Worm (Caenorhabditis elegans) whole organism, young adult: ENCODE measurements around the gene Y82E9BR.17.

Experiments used
- B0035.1 ChIP-seq: sonication (generic microtip); optimal IDR thresholded peaks from 2 replicates; lab custom pipeline; 2016; ENCODE audit warnings: missing genetic modification characterization, mild to moderate bottlenecking, missing compliant biosample characterization, missing genotype, missing genetic modification reagents
- B0336.3 ChIP-seq: fragments of 200-800 bp; sonication (Bioruptor generic); IDR thresholded peaks from 2 replicates; pipeline ENCODE4 v1.3.6; 2022; ENCODE audit warnings: missing genetic modification characterization, missing compliant biosample characterization
- C17E4.6 ChIP-seq: fragments of 200-800 bp; sonication (Bioruptor generic); IDR thresholded peaks from 2 replicates; pipeline ENCODE4 v1.3.6; 2022; ENCODE audit warnings: missing genetic modification reagents, missing genetic modification characterization, missing compliant biosample characterization
- D2030.7 ChIP-seq: fragments of 200-800 bp; sonication (Bioruptor generic); IDR thresholded peaks from 2 replicates; pipeline ENCODE4 v1.3.6; 2022; ENCODE audit warnings: missing genetic modification reagents, missing genetic modification characterization, missing compliant biosample characterization
- F22D6.2 ChIP-seq: sonication (generic microtip); optimal IDR thresholded peaks from 2 replicates; lab custom pipeline; 2016; ENCODE audit warnings: mild to moderate bottlenecking, missing genetic modification characterization, missing compliant biosample characterization
- F49E8.2 ChIP-seq: sonication (generic microtip); optimal IDR thresholded peaks from 3 replicates; lab custom pipeline; 2017; ENCODE audit warnings: missing genetic modification characterization, mild to moderate bottlenecking, missing compliant biosample characterization, antibody characterized with exemption, moderate library complexity; ENCODE audit not compliant: insufficient read depth
- F55B11.4 ChIP-seq: sonication (generic microtip); optimal IDR thresholded peaks from 2 replicates; lab custom pipeline; 2016; ENCODE audit warnings: missing compliant biosample characterization, missing genetic modification characterization, borderline replicate concordance; ENCODE audit not compliant: insufficient read depth
- K12H6.12 ChIP-seq: fragments of 200-800 bp; sonication (Bioruptor generic); optimal IDR thresholded peaks from 2 replicates; lab custom pipeline; 2018; ENCODE audit warnings: mild to moderate bottlenecking, missing genetic modification characterization, missing compliant biosample characterization
- T26A5.8 ChIP-seq: sonication (generic microtip); optimal IDR thresholded peaks from 2 replicates; lab custom pipeline; 2016; ENCODE audit warnings: missing genetic modification characterization, missing compliant biosample characterization
- Y53F4B.3 ChIP-seq: fragments of 200-800 bp; sonication (Bioruptor generic); IDR thresholded peaks from 2 replicates; pipeline ENCODE4 v1.3.6; 2022; ENCODE audit warnings: missing genetic modification reagents, missing genetic modification characterization, missing compliant biosample characterization
- ZK185.1 ChIP-seq: sonication (generic microtip); optimal IDR thresholded peaks from 2 replicates; lab custom pipeline; 2016; ENCODE audit warnings: mild to moderate bottlenecking, missing genetic modification characterization, missing compliant biosample characterization; ENCODE audit not compliant: poor library complexity, severe bottlenecking
- akir-1 ChIP-seq: fragments of 200-800 bp; sonication (Bioruptor generic); optimal IDR thresholded peaks from 2 replicates; lab custom pipeline; 2018; ENCODE audit warnings: mild to moderate bottlenecking, missing genetic modification characterization, moderate library complexity, missing compliant biosample characterization
- ama-1 ChIP-seq, 3 experiments: fragments of 150-350 bp in 1 of 3; sonication (generic microtip) in 2 of 3; optimal IDR thresholded peaks; 2 replicates each; lab custom pipeline; 2014 to 2018; ENCODE audit warnings: missing biosample characterization in 2 of 3, missing genetic modification characterization in 2 of 3, missing genetic modification reagents in 2 of 3
- attf-6 ChIP-seq: fragments of 200-800 bp; sonication (Bioruptor generic); IDR thresholded peaks from 2 replicates; pipeline ENCODE4 v1.3.6; 2022; ENCODE audit warnings: missing genetic modification reagents, missing genetic modification characterization, missing compliant biosample characterization
- cebp-1 ChIP-seq, 2 experiments: fragments of 200-800 bp in 1 of 2; sonication (Bioruptor generic) in 1 of 2; sonication (generic microtip) in 1 of 2; IDR thresholded peaks in 1 of 2; optimal IDR thresholded peaks in 1 of 2; 2 replicates each; pipeline versions ENCODE4 v1.3.6 to Lab custom; 2017 to 2022; ENCODE audit warnings: missing compliant biosample characterization in 2 of 2, missing genetic modification characterization in 2 of 2, mild to moderate bottlenecking in 1 of 2, missing genetic modification reagents in 1 of 2, moderate library complexity in 1 of 2
- ceh-100 ChIP-seq: fragments of 200-800 bp; sonication (Bioruptor generic); IDR thresholded peaks from 2 replicates; pipeline ENCODE4 v1.3.6; 2022; ENCODE audit warnings: missing genetic modification reagents, missing genetic modification characterization, missing compliant biosample characterization
- ceh-40 ChIP-seq: fragments of 200-800 bp; sonication (Bioruptor generic); IDR thresholded peaks from 2 replicates; pipeline ENCODE4 v1.3.6; 2022; ENCODE audit warnings: missing genetic modification characterization, missing compliant biosample characterization
- chd-7 ChIP-seq: sonication (generic microtip); optimal IDR thresholded peaks from 2 replicates; lab custom pipeline; 2016; ENCODE audit warnings: mild to moderate bottlenecking, missing genetic modification characterization, moderate library complexity, missing compliant biosample characterization
- efl-1 ChIP-seq: fragments of 150-350 bp; optimal IDR thresholded peaks from 2 replicates; lab custom pipeline; 2014; ENCODE audit warnings: missing biosample characterization, missing genetic modification reagents, missing genetic modification characterization
- egl-18 ChIP-seq: fragments of 200-800 bp; sonication (Bioruptor generic); IDR thresholded peaks from 2 replicates; pipeline ENCODE4 v1.3.6; 2022; ENCODE audit warnings: missing genetic modification reagents, missing genetic modification characterization, missing compliant biosample characterization
- egl-44 ChIP-seq: fragments of 200-800 bp; sonication (Bioruptor generic); IDR thresholded peaks from 2 replicates; pipeline ENCODE4 v1.3.6; 2022; ENCODE audit warnings: missing genetic modification reagents, missing genetic modification characterization, missing compliant biosample characterization
- fkh-3 ChIP-seq: sonication (generic microtip); optimal IDR thresholded peaks from 2 replicates; lab custom pipeline; 2016; ENCODE audit warnings: mild to moderate bottlenecking, missing genetic modification characterization, missing compliant biosample characterization
- gei-17 ChIP-seq: fragments of 200-800 bp; sonication (Bioruptor generic); optimal IDR thresholded peaks from 2 replicates; lab custom pipeline; 2018; ENCODE audit warnings: mild to moderate bottlenecking, missing genetic modification characterization, missing compliant biosample characterization
- him-1 ChIP-seq: sonication (generic microtip); optimal IDR thresholded peaks from 2 replicates; lab custom pipeline; 2016; ENCODE audit warnings: missing genotype, missing genetic modification reagents, missing genetic modification characterization, missing compliant biosample characterization
- hsf-1 ChIP-seq: fragments of 200-800 bp; sonication (Bioruptor generic); IDR thresholded peaks from 2 replicates; pipeline ENCODE4 v1.3.6; 2022; ENCODE audit warnings: missing genetic modification reagents, missing genetic modification characterization, missing compliant biosample characterization
- let-607 ChIP-seq, 2 experiments: fragments of 200-800 bp in 1 of 2; sonication (Bioruptor generic) in 1 of 2; sonication (generic microtip) in 1 of 2; optimal IDR thresholded peaks; 2 replicates each; lab custom pipeline; 2016 to 2018; ENCODE audit warnings: mild to moderate bottlenecking in 2 of 2, missing compliant biosample characterization in 2 of 2, missing genetic modification characterization in 2 of 2, moderate library complexity in 2 of 2, missing genotype in 1 of 2
- lin-35 ChIP-seq, 3 experiments: fragments of 150-350 bp in 2 of 3; sonication (generic microtip) in 1 of 3; optimal IDR thresholded peaks; 2 replicates each; lab custom pipeline; 2014 to 2018; ENCODE audit warnings: missing biosample characterization in 3 of 3, missing genetic modification characterization in 3 of 3, missing genetic modification reagents in 3 of 3
- lin-40 ChIP-seq: sonication (generic microtip); optimal IDR thresholded peaks from 2 replicates; lab custom pipeline; 2016; ENCODE audit warnings: missing genetic modification characterization, mild to moderate bottlenecking, missing compliant biosample characterization, missing genotype, missing genetic modification reagents
- lin-54 ChIP-seq: fragments of 200-800 bp; sonication (Bioruptor generic); optimal IDR thresholded peaks from 2 replicates; lab custom pipeline; 2018; ENCODE audit warnings: mild to moderate bottlenecking, missing genetic modification characterization, missing compliant biosample characterization
- nfyb-1 ChIP-seq: fragments of 200-800 bp; sonication (Bioruptor generic); IDR thresholded peaks from 2 replicates; pipeline ENCODE4 v1.3.6; 2022; ENCODE audit warnings: missing genetic modification reagents, missing genetic modification characterization, missing compliant biosample characterization
- nhr-120 ChIP-seq: fragments of 200-800 bp; sonication (Bioruptor generic); IDR thresholded peaks from 2 replicates; pipeline ENCODE4 v1.3.6; 2022; ENCODE audit warnings: missing genetic modification characterization, missing compliant biosample characterization
- nhr-27 ChIP-seq: fragments of 200-800 bp; sonication (Bioruptor generic); optimal IDR thresholded peaks from 2 replicates; lab custom pipeline; 2018; ENCODE audit warnings: mild to moderate bottlenecking, missing genetic modification characterization, moderate library complexity, missing compliant biosample characterization
- nhr-80 ChIP-seq: sonication (generic microtip); optimal IDR thresholded peaks from 2 replicates; lab custom pipeline; 2016; ENCODE audit warnings: missing genetic modification characterization, missing compliant biosample characterization
- nhr-90 ChIP-seq: sonication (generic microtip); optimal IDR thresholded peaks from 2 replicates; lab custom pipeline; 2016; ENCODE audit warnings: missing genotype, mild to moderate bottlenecking, missing genetic modification characterization, missing compliant biosample characterization
- rcor-1 ChIP-seq: fragments of 200-800 bp; sonication (Bioruptor generic); IDR thresholded peaks from 2 replicates; pipeline ENCODE4 v1.3.6; 2022; ENCODE audit warnings: missing genetic modification reagents, missing genetic modification characterization, missing compliant biosample characterization
- repo-1 ChIP-seq: sonication (generic microtip); optimal IDR thresholded peaks from 2 replicates; lab custom pipeline; 2017; ENCODE audit warnings: mild to moderate bottlenecking, missing genetic modification characterization, missing compliant biosample characterization
- snpc-1.3 ChIP-seq: sonication (generic microtip); optimal IDR thresholded peaks from 2 replicates; lab custom pipeline; 2017; ENCODE audit warnings: missing genetic modification characterization, mild to moderate bottlenecking, missing compliant biosample characterization, antibody characterized with exemption, moderate library complexity, missing genotype, missing genetic modification reagents; ENCODE audit not compliant: insufficient read depth
- snpc-4 ChIP-seq, 5 experiments: fragments of 150-350 bp in 1 of 5; sonication (generic microtip) in 4 of 5; optimal IDR thresholded peaks; 2 replicates each; lab custom pipeline; 2014 to 2018; ENCODE audit warnings: missing genetic modification characterization in 5 of 5, missing biosample characterization in 3 of 5, antibody characterized with exemption in 2 of 5, mild to moderate bottlenecking in 2 of 5, missing compliant biosample characterization in 2 of 5, missing genotype in 2 of 5, moderate library complexity in 2 of 5, missing genetic modification reagents in 1 of 5
- tbp1 ChIP-seq: fragments of 200-800 bp; sonication (Bioruptor generic); optimal IDR thresholded peaks from 2 replicates; lab custom pipeline; 2018; ENCODE audit warnings: mild to moderate bottlenecking, missing genetic modification characterization, missing compliant biosample characterization
- tbx-9 ChIP-seq: sonication (generic microtip); optimal IDR thresholded peaks from 2 replicates; lab custom pipeline; 2016; ENCODE audit warnings: borderline replicate concordance, missing genetic modification characterization, inconsistent platforms, missing compliant biosample characterization
- ztf-22 ChIP-seq: fragments of 200-800 bp; sonication (Bioruptor generic); optimal IDR thresholded peaks from 2 replicates; lab custom pipeline; 2018; ENCODE audit warnings: mild to moderate bottlenecking, missing genetic modification characterization, moderate library complexity, missing compliant biosample characterization
- ztf-25 ChIP-seq: fragments of 200-800 bp; sonication (Bioruptor generic); IDR thresholded peaks from 2 replicates; pipeline ENCODE4 v1.3.6; 2022; ENCODE audit warnings: missing genetic modification reagents, missing genetic modification characterization, missing compliant biosample characterization
- ztf-3 ChIP-seq: fragments of 200-800 bp; sonication (Bioruptor generic); optimal IDR thresholded peaks from 2 replicates; lab custom pipeline; 2018; ENCODE audit warnings: mild to moderate bottlenecking, missing genetic modification characterization, missing compliant biosample characterization
- ztf-6 ChIP-seq: fragments of 200-800 bp; sonication (Bioruptor generic); IDR thresholded peaks from 2 replicates; pipeline ENCODE4 v1.3.6; 2022; ENCODE audit warnings: missing genetic modification reagents, missing genetic modification characterization, missing compliant biosample characterization

Gene Y82E9BR.17

ce11 chrIII:1424305-1424704 lies 31.3 kb downstream of the Y82E9BR.17 start (continued):
- no peak for TF ChIP-seq egl-18 (GFP tag; lab: Robert Waterston, UW)
- peak; percentile 78 for TF ChIP-seq nhr-90 (tag; lab: Kevin White, UChicago)
- no peak for TF ChIP-seq ZK185.1 (tag; lab: Kevin White, UChicago)
- TF ChIP-seq ztf-25 (GFP tag; lab: Robert Waterston, UW) = 0 out of 2 replicates have a peak, but pooled peaks have one; percentile 47
- TF ChIP-seq him-1 (tag; lab: Kevin White, UChicago) = peak; percentile 48
- TF ChIP-seq K12H6.12 (tag; lab: Kevin White, UChicago) = peak; percentile 58
- peak; percentile 15 for TF ChIP-seq gei-17 (GFP tag; lab: Kevin White, UChicago)
- no peak for TF ChIP-seq B0035.1 (tag; lab: Kevin White, UChicago)
- TF ChIP-seq F22D6.2 (tag; lab: Kevin White, UChicago) = no peak
- 0 out of 2 replicates have a peak, but pooled peaks have one; percentile 37 for TF ChIP-seq attf-6 (GFP tag; lab: Robert Waterston, UW)
- no peak for TF ChIP-seq C17E4.6
- TF ChIP-seq snpc-1.3 (tag; lab: Kevin White, UChicago) = peak; percentile 46
- TF ChIP-seq fkh-3 (tag; lab: Kevin White, UChicago) = no peak
- TF ChIP-seq akir-1 (GFP tag; lab: Kevin White, UChicago) = no peak
- TF ChIP-seq ama-1 (optimal IDR thresholded peaks at IDR 0.05; lab: Kevin White, UChicago) = no peak
- TF ChIP-seq ama-1 (GFP tag; optimal IDR thresholded peaks at IDR 0.05; lab: Kevin White, UChicago) = peak in 1 of 2 experiments; percentile 90
- TF ChIP-seq B0336.3 = peak; percentile 46; the same call in 1 of the 2 replicates
- TF ChIP-seq ztf-6 (GFP tag; lab: Robert Waterston, UW) = 0 out of 2 replicates have a peak, but pooled peaks have one; percentile 46
- TF ChIP-seq cebp-1 (GFP tag; IDR thresholded peaks at IDR 0.05; lab: Robert Waterston, UW) = peak; percentile 39; the same call in 1 of the 2 replicates
- peak; percentile 74 for TF ChIP-seq cebp-1 (tag; optimal IDR thresholded peaks at IDR 0.05; lab: Kevin White, UChicago)
- TF ChIP-seq lin-35 (GFP tag; optimal IDR thresholded peaks at IDR 0.05; lab: Kevin White, UChicago) = peak in 2 of 3 experiments; percentile 0 to 63
- TF ChIP-seq Y53F4B.3 (GFP tag; lab: Robert Waterston, UW) = peak; percentile 48; the same call in 1 of the 2 replicates
- TF ChIP-seq F49E8.2 = peak; percentile 22
- no peak for TF ChIP-seq ztf-3 (GFP tag; lab: Kevin White, UChicago)
- peak; percentile 82 for TF ChIP-seq D2030.7 (GFP tag; lab: Robert Waterston, UW)
- TF ChIP-seq hsf-1 (GFP tag; lab: Robert Waterston, UW) = no peak
- TF ChIP-seq tbx-9 (tag; lab: Kevin White, UChicago) = no peak
- peak; percentile 78 for TF ChIP-seq lin-54
- TF ChIP-seq nhr-80 (tag; lab: Kevin White, UChicago) = peak; percentile 18
- peak; percentile 80; the same call in 1 of the 2 replicates for TF ChIP-seq egl-44 (GFP tag; lab: Robert Waterston, UW)
- peak; percentile 61 for TF ChIP-seq lin-40
- peak; percentile 67 for TF ChIP-seq rcor-1
- no peak for TF ChIP-seq F55B11.4 (tag; lab: Kevin White, UChicago)
- TF ChIP-seq efl-1 (GFP tag; lab: Kevin White, UChicago) = peak; percentile 16
- no peak for TF ChIP-seq nhr-120 (GFP tag; lab: Robert Waterston, UW)
- no peak for TF ChIP-seq ztf-22 (GFP tag; lab: Kevin White, UChicago)
- peak; percentile 52; the same call in 1 of the 2 replicates for TF ChIP-seq ceh-100 (GFP tag; lab: Robert Waterston, UW)
- no peak for TF ChIP-seq ceh-40 (GFP tag; lab: Robert Waterston, UW)
- TF ChIP-seq nhr-27 (tag; lab: Kevin White, UChicago) = peak; percentile 31
- TF ChIP-seq tbp1 (GFP tag; lab: Kevin White, UChicago) = peak; percentile 99
- TF ChIP-seq let-607 (tag; optimal IDR thresholded peaks at IDR 0.05; lab: Kevin White, UChicago) = peak in 1 of 2 experiments; percentile 6
- TF ChIP-seq snpc-4 (GFP tag; optimal IDR thresholded peaks at IDR 0.05; lab: Kevin White, UChicago) = no peak
- peak in 3 of 4 experiments; percentile 9 to 32 (median 31) for TF ChIP-seq snpc-4 (tag; optimal IDR thresholded peaks at IDR 0.05; lab: Kevin White, UChicago)
- TF ChIP-seq chd-7 = peak; percentile 71
- TF ChIP-seq T26A5.8 (tag; lab: Kevin White, UChicago) = no peak
- TF ChIP-seq repo-1 (tag; lab: Kevin White, UChicago) = peak; percentile 68
- peak; percentile 84 for TF ChIP-seq nfyb-1 (GFP tag; lab: Robert Waterston, UW)
